Worm (Caenorhabditis elegans): Measurements from ENCODE around the gene T05D4.2.

- no peak for TF ChIP-seq ztf-4 (tag; optimal IDR thresholded peaks at IDR 0.05)
- no peak for TF ChIP-seq zag-1 (tag; optimal IDR thresholded peaks at IDR 0.05)
- no peak for TF ChIP-seq nhr-12 (tag; optimal IDR thresholded peaks at IDR 0.05)
- no peak for TF ChIP-seq skn-1 (tag; optimal IDR thresholded peaks at IDR 0.05)
- no peak for TF ChIP-seq snpc-4 (tag; optimal IDR thresholded peaks at IDR 0.05)
- TF ChIP-seq aly-2 (tag; optimal IDR thresholded peaks at IDR 0.05), result no peak
- no peak for TF ChIP-seq ama-1 (optimal IDR thresholded peaks at IDR 0.05)
- TF ChIP-seq mab-5 (tag; optimal IDR thresholded peaks at IDR 0.05), result no peak
- peak; percentile 29 for TF ChIP-seq blmp-1 (tag; optimal IDR thresholded peaks at IDR 0.05; ENCODE audit: insufficient read depth)
Observed at ce11 chrIII:13560715-13561114, 2.2 kb downstream of the T05D4.2 start.
